Worm (Caenorhabditis elegans) whole organism, young adult: ENCODE measurements around the gene T11F9.22.

Experiments used
- tbp1 ChIP-seq: fragments of 200-800 bp; sonication (Bioruptor generic); optimal IDR thresholded peaks from 2 replicates; lab custom pipeline; 2018; ENCODE audit warnings: mild to moderate bottlenecking, missing genetic modification characterization, missing compliant biosample characterization
- ztf-28 ChIP-seq: fragments of 200-800 bp; sonication (Bioruptor generic); IDR thresholded peaks from 2 replicates; pipeline ENCODE4 v1.3.6; 2022; ENCODE audit warnings: missing genetic modification reagents, missing genetic modification characterization, missing compliant biosample characterization

- TF ChIP-seq tbp1 (GFP tag; lab: Kevin White, UChicago) (no peak), ztf-28 (GFP tag; lab: Robert Waterston, UW) (no peak)
Measured at ce11 chrV:11513432-11513831, 33.9 kb downstream of the T11F9.22 start, which contains the start of gene C55A6.3.
